Worm (Caenorhabditis elegans) whole organism, L3 larva: ENCODE results near the gene C55A6.1.

Experiments used
- R02D3.7 ChIP-seq: fragments of 150-350 bp; optimal IDR thresholded peaks from 2 replicates; lab custom pipeline; 2014; ENCODE audit warnings: missing biosample characterization, missing genetic modification characterization
- aly-2 ChIP-seq: fragments of 150-350 bp; optimal IDR thresholded peaks from 2 replicates; lab custom pipeline; 2014; ENCODE audit warnings: missing biosample characterization, missing genetic modification characterization
- ama-1 ChIP-seq: fragments of 150-350 bp; optimal IDR thresholded peaks from 2 replicates; lab custom pipeline; 2018
- nhr-28 ChIP-seq: fragments of 150-350 bp; optimal IDR thresholded peaks from 2 replicates; lab custom pipeline; 2014; ENCODE audit warnings: missing biosample characterization, missing genetic modification characterization
- tbx-2 ChIP-seq: sonication (generic microtip); optimal IDR thresholded peaks from 2 replicates; lab custom pipeline; 2016; ENCODE audit warnings: mild to moderate bottlenecking, missing genetic modification characterization, missing compliant biosample characterization

DNA sequence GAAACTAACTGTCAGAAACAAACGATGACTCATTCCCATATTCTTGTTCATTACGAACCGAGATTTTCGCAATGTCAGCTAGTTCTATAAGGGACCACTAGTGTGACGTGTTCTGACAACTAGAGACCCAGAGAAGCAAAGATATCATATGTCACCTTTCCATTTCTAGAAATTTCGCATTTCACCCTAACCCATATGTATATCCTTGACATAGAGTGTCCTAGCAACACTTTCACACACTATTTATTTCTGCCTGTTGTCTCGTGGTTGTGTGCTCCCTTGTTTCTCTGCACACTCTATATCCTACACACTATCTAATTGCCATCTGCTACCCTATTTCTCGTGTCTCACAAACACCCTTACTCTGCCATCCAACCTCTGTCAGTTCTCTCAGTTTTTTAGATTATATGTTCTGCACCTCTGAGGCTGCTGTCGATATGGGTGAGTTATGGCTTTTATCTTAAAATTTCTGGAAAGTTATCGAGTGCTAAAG lies 44.2 kb upstream of the C55A6.1 start, which contains the start of the genes F38B7.17 and F38B7.3:
- no peak for TF ChIP-seq tbx-2 (tag; lab: Kevin White, UChicago)
- TF ChIP-seq ama-1 (lab: Kevin White, UChicago): no peak
- TF ChIP-seq R02D3.7: no peak
- TF ChIP-seq nhr-28: no peak
- no peak for TF ChIP-seq aly-2 (tag; lab: Kevin White, UChicago)
